Fruit fly (Drosophila melanogaster) Kc167 (cell line): ENCODE results near the gene CG8128.

ENCODE experiments used
- Sin3A ChIP-seq: fragments of >200 bp; optimal IDR thresholded peaks from 2 replicates; lab custom pipeline; 2018; ENCODE audit warnings: missing external identifiers
- h ChIP-seq: fragments of >200 bp; optimal IDR thresholded peaks from 3 replicates; lab custom pipeline; 2018; ENCODE audit warnings: missing external identifiers
- insv ChIP-seq: fragments of >200 bp; optimal IDR thresholded peaks from 3 replicates; lab custom pipeline; 2018; ENCODE audit warnings: missing external identifiers
- psq ChIP-seq: fragments of >200 bp; optimal IDR thresholded peaks from 2 replicates; lab custom pipeline; 2017; ENCODE audit warnings: missing external identifiers
- ttk ChIP-seq: sonication (Bioruptor generic); optimal IDR thresholded peaks from 2 replicates; lab custom pipeline; 2017; ENCODE audit warnings: missing external identifiers

DNA sequence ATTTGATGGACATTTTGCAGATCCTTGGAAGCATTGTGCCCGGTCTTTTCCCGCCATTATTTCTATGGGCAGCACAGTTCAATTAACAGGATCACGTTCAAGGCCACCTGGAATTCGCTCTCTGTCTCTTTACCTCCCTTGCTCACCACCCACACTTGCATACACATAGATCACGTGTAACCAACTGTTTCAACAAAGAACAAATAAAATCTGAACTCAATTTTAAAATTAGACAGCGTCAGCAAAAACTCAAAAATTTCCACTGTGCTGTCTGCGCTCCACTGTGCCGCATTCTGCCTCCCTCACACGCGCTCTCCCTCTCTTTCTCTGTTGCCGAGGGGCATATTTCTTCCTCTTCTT lies 12.3 kb downstream of the CG8128 start:
- TF ChIP-seq ttk (no peak), Sin3A (lab: Kevin White, UChicago) (no peak), h (lab: Kevin White, UChicago) (no peak), psq (lab: Kevin White, UChicago) (no peak), insv (lab: Kevin White, UChicago) (no peak)
